Worm (Caenorhabditis elegans) whole organism, dauer: Measurements from ENCODE around the gene chil-2.

Source experiments
- unc-62 ChIP-seq: sonication (generic microtip); optimal IDR thresholded peaks from 2 replicates; lab custom pipeline; 2017; ENCODE audit warnings: missing biosample characterization, missing genetic modification reagents, missing genetic modification characterization

chil-2 gene

ce11 chrII:9840313-9840712, 34.1 kb downstream of the chil-2 start, which contains the start of gene ZK938.11:
TSS of gene ZK938.11 (minus strand) at chrII:9840413.
- no peak for TF ChIP-seq unc-62

DNA sequence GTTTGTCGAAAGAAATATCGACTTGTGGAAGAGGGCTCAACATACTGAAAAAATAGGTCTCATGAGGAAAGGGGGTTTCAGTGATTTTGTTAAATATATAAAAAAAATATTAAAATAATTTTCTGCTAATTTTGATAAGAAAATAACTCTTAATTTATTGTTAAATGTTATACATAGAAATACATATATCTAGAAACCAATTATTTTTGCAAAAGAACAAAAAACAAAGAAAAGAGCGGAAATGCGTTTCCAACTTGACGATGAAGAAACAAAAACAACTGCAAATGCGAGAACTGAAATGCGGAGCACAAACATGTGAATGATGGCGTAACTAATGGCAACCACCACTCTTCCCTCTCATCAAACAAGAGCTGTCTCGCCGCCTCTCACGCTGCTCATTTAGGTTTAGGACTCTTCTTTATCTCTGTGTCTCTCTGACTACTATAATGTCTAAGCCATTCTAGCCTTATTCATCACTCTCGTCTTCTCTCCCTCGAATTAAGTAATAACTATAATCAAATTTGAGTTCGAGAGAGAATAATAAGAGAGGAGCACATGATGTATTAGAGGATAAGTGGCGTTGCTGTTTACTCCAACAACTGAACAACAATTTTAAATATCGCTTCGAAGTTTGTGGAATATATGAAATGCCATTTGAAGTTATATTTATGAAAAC, 36.0 kb downstream of the chil-2 start, which contains the start of gene arrd-4:
arrd-4 (minus strand) TSS at position 51 of the 676 bp plus-strand sequence.
- no peak for TF ChIP-seq unc-62

- no peak for TF ChIP-seq unc-62
Observed at ce11 chrII:9835958-9836357, 38.5 kb downstream of the chil-2 start.

ce11 chrII:9834921-9835320, 39.5 kb downstream of the chil-2 start, which contains the start of gene arrd-5:
TSS of gene arrd-5 (plus strand) at chrII:9835221.
- TF ChIP-seq unc-62, result no peak

- TF ChIP-seq unc-62, result no peak
Observed at ce11 chrII:9833855-9834254, 40.6 kb downstream of the chil-2 start, which contains the start of gene ZK938.3. TSS of gene ZK938.3 (minus strand) at chrII:9833955.

- TF ChIP-seq unc-62, result no peak
Observed at ce11 chrII:9831033-9831432, 43.4 kb downstream of the chil-2 start, which contains the start of gene ZK938.12. TSS of gene ZK938.12 (plus strand) at chrII:9831333.

DNA sequence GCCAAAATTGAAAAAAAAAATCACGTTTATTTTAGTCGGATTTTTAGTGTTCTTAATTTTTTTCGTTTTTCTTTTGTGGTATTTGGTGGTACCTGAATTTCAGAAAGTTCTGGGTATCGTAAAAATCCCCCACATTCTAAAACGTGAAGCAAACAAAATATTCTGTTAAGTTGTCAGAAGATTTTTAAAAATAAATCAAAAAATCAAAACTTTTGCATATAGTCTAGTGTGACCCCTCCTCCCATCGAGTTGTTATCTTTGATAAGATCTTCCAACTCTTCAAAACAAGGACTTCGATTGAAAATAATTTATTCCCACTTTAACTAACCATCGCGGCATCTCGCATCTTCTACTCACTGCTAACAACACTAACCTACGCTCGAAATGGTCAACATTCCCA, 45.3 kb downstream of the chil-2 start, which contains the start of gene ZK938.1:
ZK938.1 (plus strand) TSS at position 301 of the 400 bp plus-strand sequence.
- TF ChIP-seq unc-62, result no peak

ce11 chrII:9828502-9828901, 45.9 kb downstream of the chil-2 start:
- TF ChIP-seq unc-62, result no peak

- no peak for TF ChIP-seq unc-62
Observed at ce11 chrII:9827852-9828251, 46.6 kb downstream of the chil-2 start, which contains the start of gene eyg-1. TSS of gene eyg-1 (minus strand) at chrII:9827952.

DNA sequence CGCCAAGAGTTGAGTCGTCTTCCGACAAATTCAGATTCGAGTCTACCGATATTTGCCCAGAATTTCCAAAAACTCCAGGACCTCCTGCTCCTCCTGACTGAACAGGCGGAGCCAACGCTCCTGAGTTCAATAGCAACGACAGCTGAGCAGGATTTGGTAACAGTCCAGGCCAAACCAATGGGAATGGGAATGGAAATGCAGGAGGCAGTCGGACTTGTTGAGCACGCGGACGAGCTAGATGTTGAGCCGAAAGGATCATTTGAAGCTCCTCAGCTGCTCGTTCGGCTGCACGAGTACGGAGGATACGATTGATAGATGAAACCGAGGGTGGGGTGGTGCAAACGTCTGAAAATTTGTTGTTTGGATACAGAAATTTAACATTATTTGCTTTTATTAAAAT, 47.5 kb downstream of the chil-2 start:
- no peak for TF ChIP-seq unc-62
